Fruit fly (Drosophila melanogaster) whole organism, prepupa: Measurements from ENCODE around the gene Spn28B.
A peak's percentile ranks its signal among the peaks of the same experiment; 100 is the strongest.

Experiments
- Blimp-1 ChIP-seq: fragments of 200-800 bp; sonication (Bioruptor generic); optimal IDR thresholded peaks from 3 replicates; lab custom pipeline; 2017; ENCODE audit warnings: missing biosample characterization, missing genetic modification characterization, mild to moderate bottlenecking, moderate library complexity, missing genetic modification reagents
- CG10631 ChIP-seq: fragments of 200-800 bp; sonication (Bioruptor generic); optimal IDR thresholded peaks from 2 replicates; lab custom pipeline; 2016; ENCODE audit warnings: missing biosample characterization, missing genetic modification characterization
- CG10669 ChIP-seq: fragments of 200-800 bp; sonication (Bioruptor generic); optimal IDR thresholded peaks from 3 replicates; lab custom pipeline; 2018; ENCODE audit warnings: missing biosample characterization, mild to moderate bottlenecking, missing genetic modification characterization, moderate library complexity
- CG11294 ChIP-seq: fragments of 200-800 bp; sonication (Bioruptor generic); IDR thresholded peaks from 2 replicates; pipeline ENCODE4 v1.3.6; 2022; ENCODE audit warnings: missing biosample characterization, missing genetic modification characterization
- CG11762 ChIP-seq: fragments of 200-800 bp; sonication (Bioruptor generic); optimal IDR thresholded peaks from 3 replicates; lab custom pipeline; 2016; ENCODE audit warnings: missing biosample characterization, missing genetic modification characterization; ENCODE audit not compliant: insufficient read depth
- CG15336 ChIP-seq: fragments of 200-800 bp; sonication (Bioruptor generic); IDR thresholded peaks from 2 replicates; pipeline ENCODE4 v1.3.6; 2022; ENCODE audit warnings: missing biosample characterization, missing genetic modification characterization
- CG1621 ChIP-seq: fragments of 200-800 bp; sonication (Bioruptor generic); optimal IDR thresholded peaks from 3 replicates; lab custom pipeline; 2018; ENCODE audit warnings: missing biosample characterization, mild to moderate bottlenecking, missing genetic modification characterization
- CG16779 ChIP-seq: fragments of 200-800 bp; sonication (Bioruptor generic); optimal IDR thresholded peaks from 3 replicates; lab custom pipeline; 2017; ENCODE audit warnings: missing biosample characterization, mild to moderate bottlenecking, missing genetic modification characterization
- CG3032 ChIP-seq: fragments of 200-800 bp; optimal IDR thresholded peaks from 2 replicates; lab custom pipeline; 2019; ENCODE audit warnings: missing biosample characterization, mild to moderate bottlenecking, missing genetic modification characterization, moderate library complexity
- CG31627 ChIP-seq: fragments of 200-800 bp; sonication (Bioruptor generic); optimal IDR thresholded peaks from 3 replicates; lab custom pipeline; 2016; ENCODE audit warnings: missing biosample characterization, missing genetic modification characterization
- CG32006 ChIP-seq: fragments of 200-800 bp; sonication (Bioruptor generic); optimal IDR thresholded peaks from 3 replicates; lab custom pipeline; 2017; ENCODE audit warnings: missing biosample characterization, mild to moderate bottlenecking, missing genetic modification characterization
- CG34406 ChIP-seq: fragments of 200-800 bp; sonication (Bioruptor generic); optimal IDR thresholded peaks from 3 replicates; lab custom pipeline; 2016; ENCODE audit warnings: missing biosample characterization, missing genetic modification characterization
- CG3919 ChIP-seq: fragments of 200-800 bp; sonication (Bioruptor generic); optimal IDR thresholded peaks from 3 replicates; lab custom pipeline; 2016; ENCODE audit warnings: missing biosample characterization, missing genetic modification characterization
- CG6276 ChIP-seq: fragments of 200-800 bp; sonication (Bioruptor generic); optimal IDR thresholded peaks from 2 replicates; lab custom pipeline; 2017; ENCODE audit warnings: missing biosample characterization, mild to moderate bottlenecking, missing genetic modification characterization
- CG6792 ChIP-seq: fragments of 200-800 bp; sonication (Bioruptor generic); optimal IDR thresholded peaks from 3 replicates; lab custom pipeline; 2016; ENCODE audit warnings: missing biosample characterization, missing genetic modification characterization
- CG6808 ChIP-seq: fragments of 200-800 bp; sonication (Bioruptor generic); optimal IDR thresholded peaks from 3 replicates; lab custom pipeline; 2017; ENCODE audit warnings: missing biosample characterization, missing genetic modification characterization, mild to moderate bottlenecking, moderate library complexity, missing genetic modification reagents
- CG6854 ChIP-seq: fragments of 200-800 bp; sonication (Bioruptor generic); optimal IDR thresholded peaks from 2 replicates; lab custom pipeline; 2017; ENCODE audit warnings: missing biosample characterization, mild to moderate bottlenecking, missing genetic modification characterization
- CG7368 ChIP-seq: fragments of 200-800 bp; sonication (Bioruptor generic); optimal IDR thresholded peaks from 3 replicates; lab custom pipeline; 2016; ENCODE audit warnings: missing biosample characterization, missing genetic modification characterization
- CG8119 ChIP-seq: fragments of 200-800 bp; sonication (Bioruptor generic); IDR thresholded peaks from 3 replicates; pipeline ENCODE4 v1.3.6; 2022; ENCODE audit warnings: missing biosample characterization, missing genetic modification characterization
- CG8319 ChIP-seq: fragments of 200-800 bp; sonication (Bioruptor generic); optimal IDR thresholded peaks from 3 replicates; lab custom pipeline; 2016; ENCODE audit warnings: missing biosample characterization, missing genetic modification characterization
- CG9139 ChIP-seq: fragments of 200-800 bp; sonication (Bioruptor generic); optimal IDR thresholded peaks from 3 replicates; lab custom pipeline; 2017; ENCODE audit warnings: missing biosample characterization, mild to moderate bottlenecking, missing genetic modification characterization
- Eip75B ChIP-seq: fragments of 200-800 bp; sonication (Bioruptor generic); optimal IDR thresholded peaks from 3 replicates; lab custom pipeline; 2016; ENCODE audit warnings: missing biosample characterization, missing genetic modification characterization
- Eip78C ChIP-seq: fragments of 200-800 bp; sonication (Bioruptor generic); peaks from one replicate; lab custom pipeline; 2016; ENCODE audit warnings: missing biosample characterization, missing genetic modification characterization
- Ets21C ChIP-seq: fragments of 200-800 bp; sonication (Bioruptor generic); optimal IDR thresholded peaks from 3 replicates; lab custom pipeline; 2016; ENCODE audit warnings: missing biosample characterization, missing genetic modification characterization
- Ets96B ChIP-seq: fragments of 200-800 bp; optimal IDR thresholded peaks from 2 replicates; lab custom pipeline; 2019; ENCODE audit warnings: missing biosample characterization, mild to moderate bottlenecking, missing genetic modification characterization, moderate library complexity
- Gug ChIP-seq: fragments of 200-800 bp; sonication (Bioruptor generic); IDR thresholded peaks from 2 replicates; pipeline ENCODE4 v1.3.6; 2022; ENCODE audit warnings: missing biosample characterization, missing genetic modification characterization
- Hr38 ChIP-seq: sonication (Bioruptor generic); optimal IDR thresholded peaks from 2 replicates; lab custom pipeline; 2016; ENCODE audit warnings: missing biosample characterization, missing genetic modification characterization
- Hr39 ChIP-seq: fragments of 200-800 bp; sonication (Bioruptor generic); optimal IDR thresholded peaks from 2 replicates; lab custom pipeline; 2016; ENCODE audit warnings: missing biosample characterization, missing genetic modification characterization
- Lpt ChIP-seq: fragments of 200-800 bp; sonication (Bioruptor generic); optimal IDR thresholded peaks from 3 replicates; lab custom pipeline; 2016; ENCODE audit warnings: missing biosample characterization, missing genetic modification characterization
- Met ChIP-seq: fragments of 200-800 bp; sonication (Bioruptor generic); optimal IDR thresholded peaks from 3 replicates; lab custom pipeline; 2016; ENCODE audit warnings: missing biosample characterization, missing genetic modification characterization
- Smox ChIP-seq: fragments of 200-800 bp; sonication (Bioruptor generic); optimal IDR thresholded peaks from 3 replicates; lab custom pipeline; 2016; ENCODE audit warnings: missing biosample characterization, missing genetic modification characterization
- Sox102F ChIP-seq: fragments of 200-800 bp; sonication (Bioruptor generic); optimal IDR thresholded peaks from 2 replicates; lab custom pipeline; 2016; ENCODE audit warnings: missing biosample characterization, mild to moderate bottlenecking, missing genetic modification characterization
- Sox14 ChIP-seq: fragments of 200-800 bp; sonication (Bioruptor generic); optimal IDR thresholded peaks from 3 replicates; lab custom pipeline; 2016; ENCODE audit warnings: missing biosample characterization, missing genetic modification characterization
- acj6 ChIP-seq: fragments of 200-800 bp; sonication (Bioruptor generic); optimal IDR thresholded peaks from 3 replicates; lab custom pipeline; 2016; ENCODE audit warnings: missing biosample characterization, missing genetic modification characterization
- cyc ChIP-seq: fragments of 200-800 bp; sonication (Bioruptor generic); optimal IDR thresholded peaks from 3 replicates; lab custom pipeline; 2016; ENCODE audit warnings: missing biosample characterization, missing genetic modification characterization
- dsx ChIP-seq: fragments of 200-800 bp; optimal IDR thresholded peaks from 3 replicates; lab custom pipeline; 2019; ENCODE audit warnings: missing biosample characterization, mild to moderate bottlenecking, missing genetic modification characterization, moderate library complexity; ENCODE audit not compliant: poor library complexity, severe bottlenecking
- eg ChIP-seq: fragments of 200-800 bp; sonication (Bioruptor generic); IDR thresholded peaks from 3 replicates; pipeline ENCODE4 v1.3.6; 2022; ENCODE audit warnings: missing biosample characterization, missing genetic modification characterization
- lz ChIP-seq: fragments of 200-800 bp; sonication (Bioruptor generic); optimal IDR thresholded peaks from 3 replicates; lab custom pipeline; 2016; ENCODE audit warnings: missing biosample characterization, missing genetic modification characterization
- pdm3 ChIP-seq: fragments of 200-800 bp; sonication (Bioruptor generic); optimal IDR thresholded peaks from 3 replicates; lab custom pipeline; 2016; ENCODE audit warnings: missing biosample characterization, missing genetic modification characterization
- salr ChIP-seq, 2 experiments: fragments of 200-800 bp; sonication (Bioruptor generic); optimal IDR thresholded peaks; 3 replicates each; lab custom pipeline; 2016 to 2018; ENCODE audit warnings: missing biosample characterization in 2 of 2, missing genetic modification characterization in 2 of 2, mild to moderate bottlenecking in 1 of 2
- ss ChIP-seq, 2 experiments: fragments of 200-800 bp; sonication (Bioruptor generic); optimal IDR thresholded peaks; 2 replicates in 1 of 2; 3 replicates in 1 of 2; lab custom pipeline; 2017 to 2018; ENCODE audit warnings: mild to moderate bottlenecking in 2 of 2, missing biosample characterization in 2 of 2, missing genetic modification characterization in 2 of 2, moderate library complexity in 1 of 2
- svp ChIP-seq: fragments of 200-800 bp; sonication (Bioruptor generic); peaks from one replicate; lab custom pipeline; 2016; ENCODE audit warnings: missing biosample characterization, missing genetic modification characterization

Spn28B gene

DNA sequence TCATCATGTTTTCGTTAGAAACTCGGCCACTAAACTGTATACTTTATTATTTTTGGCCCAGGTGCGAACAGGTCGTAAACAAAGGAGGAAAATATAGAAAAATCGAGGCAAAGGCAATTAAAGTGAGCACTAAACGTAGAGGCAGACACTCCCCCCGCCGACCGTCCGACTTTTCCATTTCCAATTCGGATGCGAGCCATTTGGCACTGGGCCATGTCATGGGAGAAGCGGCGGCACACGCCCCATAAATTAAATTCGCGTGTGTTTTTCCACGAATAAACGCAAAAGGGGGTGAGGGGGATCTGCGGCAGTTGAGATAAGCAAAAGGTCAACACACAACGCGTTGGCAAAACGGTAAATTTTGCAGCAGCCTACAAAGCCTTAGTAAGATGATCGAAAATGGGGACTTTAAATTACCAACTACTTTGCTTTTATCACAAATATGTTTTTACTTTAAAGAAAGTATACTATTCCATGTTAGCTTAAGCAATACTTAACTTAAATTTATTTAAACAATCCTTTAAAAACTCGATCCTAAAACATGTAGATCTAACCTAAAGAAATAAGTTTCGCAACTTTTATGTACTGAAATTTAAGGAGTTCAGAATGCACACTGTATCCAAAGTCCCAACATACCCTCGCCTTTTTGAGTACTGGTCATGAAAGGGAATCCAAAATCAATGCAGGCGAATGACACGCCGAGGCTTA, 8.7 kb upstream of the Spn28B start (continued):
- peak; percentile 19 for TF ChIP-seq CG10631 (GFP tag; lab: Kevin White, UChicago)
- TF ChIP-seq CG15336 = no peak

DNA sequence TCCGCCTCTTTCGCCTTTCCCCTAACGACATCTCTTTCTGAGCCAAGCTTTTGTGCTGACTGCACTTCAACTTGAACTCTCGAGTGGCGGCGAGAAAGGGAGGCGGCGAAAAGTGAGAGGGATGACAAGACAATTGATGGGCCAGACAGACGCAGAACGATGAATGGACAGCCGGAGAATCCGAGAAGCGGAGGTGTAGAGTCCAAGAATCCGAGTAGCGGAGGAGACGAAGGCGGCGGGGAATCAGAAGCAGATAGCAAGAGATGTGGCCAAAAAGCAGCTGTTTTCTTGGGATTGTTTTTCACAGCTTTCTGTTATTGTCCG, 8.2 kb upstream of the Spn28B start:
- TF ChIP-seq Eip75B (GFP tag; lab: Kevin White, UChicago) (peak; percentile 20), CG10631 (GFP tag; lab: Kevin White, UChicago) (no peak), CG6792 (GFP tag; lab: Kevin White, UChicago) (no peak), Hr39 (no peak), Blimp-1 (peak; percentile 93), CG3032 (no peak), CG34406 (GFP tag; lab: Kevin White, UChicago) (no peak), Hr38 (no peak), CG10669 (GFP tag; lab: Kevin White, UChicago) (no peak), CG3919 (GFP tag; lab: Kevin White, UChicago) (no peak), CG16779 (tag; lab: Kevin White, UChicago) (no peak), Sox14 (GFP tag; lab: Kevin White, UChicago) (no peak), CG15336 (no peak), Lpt (GFP tag; lab: Kevin White, UChicago) (no peak), CG11762 (no peak), ss (GFP tag; optimal IDR thresholded peaks at IDR 0.05; lab: Kevin White, UChicago) (peak; percentile 11 to 35), svp (peak; percentile 92), CG31627 (GFP tag; lab: Kevin White, UChicago) (no peak), Eip78C (GFP tag; lab: Kevin White, UChicago) (no peak), CG11294 (GFP tag; lab: Robert Waterston, UW) (no peak), CG8319 (GFP tag; lab: Kevin White, UChicago) (no peak), CG8119 (no peak), lz (no peak), acj6 (GFP tag; lab: Kevin White, UChicago) (no peak), CG32006 (GFP tag; lab: Kevin White, UChicago) (no peak), Ets21C (GFP tag; lab: Kevin White, UChicago) (no peak), Ets96B (tag; lab: Kevin White, UChicago) (no peak), pdm3 (GFP tag; lab: Kevin White, UChicago) (no peak), salr (GFP tag; optimal IDR thresholded peaks at IDR 0.05; lab: Kevin White, UChicago) (no peak), Sox102F (GFP tag; lab: Kevin White, UChicago) (no peak), eg (GFP tag; lab: Robert Waterston, UW) (no peak), CG6854 (GFP tag; lab: Kevin White, UChicago) (peak; percentile 83), CG1621 (peak; percentile 70), cyc (GFP tag; lab: Kevin White, UChicago) (no peak), Smox (GFP tag; lab: Kevin White, UChicago) (no peak), dsx (GFP tag; lab: Kevin White, UChicago) (peak; percentile 43), CG9139 (GFP tag; lab: Kevin White, UChicago) (peak; percentile 27), CG6808 (GFP tag; lab: Kevin White, UChicago) (peak; percentile 50), CG7368 (GFP tag; lab: Kevin White, UChicago) (no peak), Met (GFP tag; lab: Kevin White, UChicago) (no peak), Gug (GFP tag; lab: Robert Waterston, UW) (no peak), CG6276 (GFP tag; lab: Kevin White, UChicago) (no peak)
